Worm (Caenorhabditis elegans) whole organism, L4 larva: ENCODE data around the gene sptl-2.

Experiments used
- ceh-28 ChIP-seq: fragments of 150-350 bp; optimal IDR thresholded peaks from 2 replicates; lab custom pipeline; 2014; ENCODE audit warnings: missing biosample characterization, missing genetic modification reagents, missing genetic modification characterization
- ceh-82 ChIP-seq: sonication (generic microtip); optimal IDR thresholded peaks from 2 replicates; lab custom pipeline; 2017; ENCODE audit warnings: missing biosample characterization, missing genetic modification characterization
- lin-1 ChIP-seq: fragments of 200-800 bp; sonication (Bioruptor generic); IDR thresholded peaks from 2 replicates; pipeline ENCODE4 v1.3.6; 2022; ENCODE audit warnings: missing genetic modification reagents, missing genetic modification characterization, missing compliant biosample characterization
- lin-39 ChIP-seq: fragments of 150-350 bp; optimal IDR thresholded peaks from 2 replicates; lab custom pipeline; 2014; ENCODE audit warnings: missing biosample characterization, missing genetic modification reagents, missing genetic modification characterization
- mdl-1 ChIP-seq, 2 experiments: fragments of 150-350 bp in 1 of 2; sonication (generic microtip) in 1 of 2; optimal IDR thresholded peaks; 2 replicates each; lab custom pipeline; 2014 to 2017; ENCODE audit warnings: missing biosample characterization in 2 of 2, missing genetic modification characterization in 2 of 2
- nhr-25 ChIP-seq: sonication (generic microtip); optimal IDR thresholded peaks from 2 replicates; lab custom pipeline; 2017; ENCODE audit warnings: missing genetic modification characterization, mild to moderate bottlenecking, missing compliant biosample characterization, antibody characterized with exemption, moderate library complexity, borderline replicate concordance; ENCODE audit not compliant: insufficient read depth
- nhr-76 ChIP-seq: fragments of 150-350 bp; optimal IDR thresholded peaks from 2 replicates; lab custom pipeline; 2014; ENCODE audit warnings: missing biosample characterization, missing genetic modification characterization
- nhr-77 ChIP-seq: fragments of 150-350 bp; optimal IDR thresholded peaks from 2 replicates; lab custom pipeline; 2014; ENCODE audit warnings: missing biosample characterization, missing genetic modification characterization
- skn-1 ChIP-seq: fragments of 150-350 bp; optimal IDR thresholded peaks from 2 replicates; lab custom pipeline; 2014; ENCODE audit warnings: missing biosample characterization, missing genetic modification characterization
- unc-39 ChIP-seq: sonication (generic microtip); optimal IDR thresholded peaks from 2 replicates; lab custom pipeline; 2017; ENCODE audit warnings: missing biosample characterization, missing genetic modification characterization
- unc-62 ChIP-seq, 3 experiments: fragments of 150-350 bp in 1 of 3; sonication (generic microtip); optimal IDR thresholded peaks in 2 of 3; peaks in 1 of 3; 1 replicate in 1 of 3; 2 replicates in 2 of 3; lab custom pipeline; 2014 to 2017; ENCODE audit warnings: missing biosample characterization in 3 of 3, missing genetic modification characterization in 3 of 3, missing genetic modification reagents in 3 of 3, missing genotype in 1 of 3
- zag-1 ChIP-seq: fragments of 150-350 bp; optimal IDR thresholded peaks from 2 replicates; lab custom pipeline; 2014; ENCODE audit warnings: missing biosample characterization, missing genetic modification characterization

DNA sequence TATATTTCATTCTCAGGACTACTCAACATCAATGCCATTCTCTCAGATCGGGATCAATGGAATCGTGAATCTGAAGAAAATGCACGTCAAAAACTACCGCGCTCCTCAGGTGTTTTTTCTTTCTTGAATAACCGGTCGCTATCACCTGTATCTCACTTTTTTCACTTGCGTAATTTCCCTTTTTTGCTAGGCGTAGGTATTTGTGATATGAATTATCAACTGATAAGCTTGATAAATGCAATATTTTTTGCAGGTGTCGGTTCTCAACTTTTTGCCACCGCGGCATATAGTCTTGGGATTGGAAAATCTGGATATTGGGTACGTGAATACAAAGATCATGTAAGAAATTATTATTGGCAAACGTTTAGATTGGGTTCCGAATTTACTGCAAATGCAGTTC, 38.2 kb downstream of the sptl-2 start:
- no peak for TF ChIP-seq nhr-77 (tag; lab: Kevin White, UChicago)
- TF ChIP-seq lin-1 (GFP tag; lab: Robert Waterston, UW), result no peak
- no peak for TF ChIP-seq nhr-25 (tag; lab: Kevin White, UChicago)
- TF ChIP-seq unc-39 (tag; lab: Kevin White, UChicago), result no peak
- no peak for TF ChIP-seq zag-1 (tag; lab: Kevin White, UChicago)
- no peak for TF ChIP-seq ceh-82
- no peak for TF ChIP-seq mdl-1 (tag; optimal IDR thresholded peaks at IDR 0.05; lab: Kevin White, UChicago)
- peak in 1 of 2 experiments; percentile 70 for TF ChIP-seq unc-62 (GFP tag; optimal IDR thresholded peaks at IDR 0.05 in 1 of 2; lab: Kevin White, UChicago)
- no peak for TF ChIP-seq unc-62 (tag; optimal IDR thresholded peaks at IDR 0.05; lab: Kevin White, UChicago)
- no peak for TF ChIP-seq ceh-28 (tag; lab: Kevin White, UChicago)
- TF ChIP-seq lin-39, result no peak
- TF ChIP-seq skn-1 (tag; lab: Kevin White, UChicago), result no peak
- no peak for TF ChIP-seq nhr-76 (tag; lab: Kevin White, UChicago)
